Worm (Caenorhabditis elegans) whole organism, midembryonic: ENCODE results near the gene F55C9.14.
"Not testable (repeated sequence)": the region's sequence is repeated elsewhere in the genome, so short reads cannot be mapped to it uniquely, and the experiment has no call there.

Experiments used
- T22C8.4 ChIP-seq: fragments of 200-800 bp; sonication (Bioruptor generic); IDR thresholded peaks from 2 replicates; pipeline ENCODE4 v1.3.6; 2022; ENCODE audit warnings: missing genetic modification characterization, missing compliant biosample characterization
- cog-1 ChIP-seq: sonication (generic microtip); optimal IDR thresholded peaks from 2 replicates; lab custom pipeline; 2016; ENCODE audit warnings: missing genetic modification characterization, missing compliant biosample characterization
- flt-1 ChIP-seq: fragments of 200-800 bp; sonication (Bioruptor generic); IDR thresholded peaks from 2 replicates; pipeline ENCODE4 v1.3.6; 2022; ENCODE audit warnings: missing genetic modification characterization, missing compliant biosample characterization
- klf-2 ChIP-seq: fragments of 200-800 bp; sonication (Bioruptor generic); conservative IDR thresholded peaks from 2 replicates; pipeline ENCODE4 v1.3.6; 2022; ENCODE audit warnings: missing genetic modification reagents, missing genetic modification characterization, missing compliant biosample characterization
- med-1 ChIP-seq: sonication (generic microtip); optimal IDR thresholded peaks from 2 replicates; lab custom pipeline; 2017; ENCODE audit warnings: missing genetic modification characterization, mild to moderate bottlenecking, missing compliant biosample characterization, antibody characterized with exemption, missing genetic modification reagents; ENCODE audit not compliant: insufficient read depth
- ref-1 ChIP-seq: fragments of 200-800 bp; sonication (Bioruptor generic); conservative IDR thresholded peaks from 2 replicates; pipeline ENCODE4 v1.3.6; 2022; ENCODE audit warnings: missing genetic modification reagents, missing genetic modification characterization, missing compliant biosample characterization
- tab-1 ChIP-seq: fragments of 200-800 bp; sonication (Bioruptor generic); IDR thresholded peaks from 2 replicates; pipeline ENCODE4 v1.3.6; 2022; ENCODE audit warnings: missing genetic modification characterization, missing compliant biosample characterization
- ztf-23 ChIP-seq: fragments of 200-800 bp; sonication (Bioruptor generic); IDR thresholded peaks from 2 replicates; pipeline ENCODE4 v1.3.6; 2022; ENCODE audit warnings: missing genetic modification reagents, missing genetic modification characterization, missing compliant biosample characterization
- ztf-29 ChIP-seq: fragments of 200-800 bp; sonication (Bioruptor generic); IDR thresholded peaks from 2 replicates; pipeline ENCODE4 v1.3.6; 2022; ENCODE audit warnings: missing genetic modification reagents, missing genetic modification characterization, missing compliant biosample characterization

Gene F55C9.14

ce11 chrV:19297510-19297909 lies 1.9 kb upstream of the F55C9.14 start, which contains the start of gene fbxb-60:
Gene fbxb-60 (plus strand): TSS chrV:19297810.
- TF ChIP-seq flt-1 (GFP tag; lab: Robert Waterston, UW) (no peak), T22C8.4 (GFP tag; lab: Robert Waterston, UW) (peak; percentile 53; the same call in 1 of the 2 replicates)

- TF ChIP-seq T22C8.4 (GFP tag; lab: Robert Waterston, UW) (0 out of 2 replicates have a peak, but pooled peaks have one; percentile 29), ref-1 (GFP tag; lab: Robert Waterston, UW) (no peak)
Observed at ce11 chrV:19301934-19302333, 2.6 kb downstream of the F55C9.14 start, which contains the start of gene fbxb-62. Gene fbxb-62 (minus strand): TSS chrV:19302034.

- TF ChIP-seq med-1 (no peak), T22C8.4 (GFP tag; lab: Robert Waterston, UW) (peak; percentile 63; the same call in 1 of the 2 replicates)
Observed at ce11 chrV:19303589-19304174, 4.3 kb downstream of the F55C9.14 start, which contains the start of the genes fbxb-63 and fbxb-61. Gene fbxb-63 (minus strand): TSS chrV:19303730. Gene fbxb-61 (plus strand): TSS chrV:19304124.

ce11 chrV:19306906-19307305 lies 7.5 kb downstream of the F55C9.14 start, which contains the start of gene F55C9.15:
Gene F55C9.15 (minus strand): TSS chrV:19307006.
- TF ChIP-seq ztf-23 (no peak), T22C8.4 (GFP tag; lab: Robert Waterston, UW) (no peak), med-1 (no peak)

ce11 chrV:19308137-19308536 lies 8.8 kb downstream of the F55C9.14 start:
- TF ChIP-seq med-1 (no peak), klf-2 (GFP tag; lab: Robert Waterston, UW) (no peak), flt-1 (GFP tag; lab: Robert Waterston, UW) (no peak), ztf-23 (no peak), ref-1 (GFP tag; lab: Robert Waterston, UW) (no peak), tab-1 (GFP tag; lab: Robert Waterston, UW) (no peak), T22C8.4 (GFP tag; lab: Robert Waterston, UW) (no peak), cog-1 (tag; lab: Kevin White, UChicago) (no peak), ztf-29 (GFP tag; lab: Robert Waterston, UW) (no peak)

ce11 chrV:19309591-19309990 lies 10.2 kb downstream of the F55C9.14 start, which contains the start of gene F55C9.11:
Gene F55C9.11 (minus strand): TSS chrV:19309691.
- TF ChIP-seq flt-1 (GFP tag; lab: Robert Waterston, UW) (no peak), T22C8.4 (GFP tag; lab: Robert Waterston, UW) (peak; percentile 30; the same call in 1 of the 2 replicates), tab-1 (GFP tag; lab: Robert Waterston, UW) (no peak), ztf-23 (no peak), ztf-29 (GFP tag; lab: Robert Waterston, UW) (no peak), klf-2 (GFP tag; lab: Robert Waterston, UW) (no peak), ref-1 (GFP tag; lab: Robert Waterston, UW) (no peak), cog-1 (tag; lab: Kevin White, UChicago) (no peak), med-1 (no peak)

ce11 chrV:19311391-19311790 lies 12.0 kb downstream of the F55C9.14 start, which contains the start of gene C43D7.8:
Gene C43D7.8 (minus strand): TSS chrV:19311491.
- no peak for TF ChIP-seq ref-1 (GFP tag; lab: Robert Waterston, UW)
- TF ChIP-seq med-1: no peak
- no peak for TF ChIP-seq cog-1 (tag; lab: Kevin White, UChicago)
- TF ChIP-seq flt-1 (GFP tag; lab: Robert Waterston, UW): no peak
- no peak for TF ChIP-seq tab-1 (GFP tag; lab: Robert Waterston, UW)
- no peak for TF ChIP-seq ztf-23
- no peak for TF ChIP-seq klf-2 (GFP tag; lab: Robert Waterston, UW)
- TF ChIP-seq T22C8.4 (GFP tag; lab: Robert Waterston, UW): no peak
- TF ChIP-seq ztf-29 (GFP tag; lab: Robert Waterston, UW): no peak

- TF ChIP-seq tab-1 (GFP tag; lab: Robert Waterston, UW): no peak
- no peak for TF ChIP-seq cog-1 (tag; lab: Kevin White, UChicago)
- TF ChIP-seq klf-2 (GFP tag; lab: Robert Waterston, UW): no peak
- no peak for TF ChIP-seq ref-1 (GFP tag; lab: Robert Waterston, UW)
- 0 out of 2 replicates have a peak, but pooled peaks have one; percentile 33 for TF ChIP-seq T22C8.4 (GFP tag; lab: Robert Waterston, UW)
Observed at ce11 chrV:19312975-19313374, 13.6 kb downstream of the F55C9.14 start, which contains the start of gene fbxb-64. Gene fbxb-64 (plus strand): TSS chrV:19313275.

- not testable (repeated sequence) for TF ChIP-seq klf-2, ztf-29, T22C8.4 (GFP tag; lab: Robert Waterston, UW)
Observed at ce11 chrV:19317058-19317457, 17.7 kb downstream of the F55C9.14 start, which contains the start of gene srh-208. Gene srh-208 (plus strand): TSS chrV:19317358.

ce11 chrV:19319460-19319995 lies 20.2 kb downstream of the F55C9.14 start, which contains the start of gene C43D7.7:
Gene C43D7.7 (minus strand): TSS chrV:19319510.
- no peak for TF ChIP-seq flt-1 (GFP tag; lab: Robert Waterston, UW)
- TF ChIP-seq klf-2 (GFP tag; lab: Robert Waterston, UW): no peak
- TF ChIP-seq ztf-23: no peak
- TF ChIP-seq med-1: no peak
- TF ChIP-seq T22C8.4 (GFP tag; lab: Robert Waterston, UW): no peak
- TF ChIP-seq ref-1 (GFP tag; lab: Robert Waterston, UW): no peak
- no peak for TF ChIP-seq cog-1 (tag; lab: Kevin White, UChicago)
- no peak for TF ChIP-seq tab-1 (GFP tag; lab: Robert Waterston, UW)
- no peak for TF ChIP-seq ztf-29 (GFP tag; lab: Robert Waterston, UW)
